Fruit fly (Drosophila melanogaster): Measurements from ENCODE around the gene TTLL4A.

DNA sequence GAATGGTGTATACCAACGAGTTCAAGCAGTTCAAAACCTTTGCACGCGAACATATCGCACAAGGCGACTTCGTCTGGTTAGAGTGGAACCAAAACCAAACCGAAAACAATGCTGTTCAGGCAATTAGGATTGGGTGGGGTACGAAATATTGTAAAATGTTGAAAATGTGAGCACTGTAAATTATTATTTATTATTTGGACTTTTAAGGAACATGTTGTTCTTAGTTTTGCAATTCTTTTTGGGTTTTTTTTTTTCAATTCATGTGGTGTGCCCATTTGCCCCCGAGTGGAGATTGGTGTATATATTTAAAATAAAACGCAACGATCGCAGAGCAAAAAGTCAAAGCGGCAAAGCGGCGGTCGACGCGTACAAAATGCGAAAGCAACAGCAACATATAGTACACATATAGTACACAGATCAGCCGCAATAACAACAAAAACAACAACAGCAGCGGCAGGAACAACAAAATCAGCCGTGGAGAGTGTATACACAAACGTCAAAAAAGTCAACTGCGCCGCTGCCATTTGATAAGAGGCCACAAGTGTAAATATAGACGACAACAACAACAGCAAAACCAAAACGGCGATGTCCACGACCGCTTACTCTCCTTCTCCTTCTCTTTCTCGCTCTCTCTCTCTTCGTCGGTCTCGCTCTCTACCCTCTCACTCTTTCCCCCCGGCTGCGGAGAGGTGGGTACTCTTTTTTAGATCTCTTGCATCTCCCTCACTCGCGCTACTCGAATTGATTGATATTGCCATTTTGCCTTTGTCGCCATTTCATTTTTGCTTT lies 55.7 kb downstream of the TTLL4A start:
- no peak for TF ChIP-seq pan (optimal IDR thresholded peaks at IDR 0.05)
- no peak for TF ChIP-seq psq (optimal IDR thresholded peaks at IDR 0.05)
- TF ChIP-seq usp (GFP tag; optimal IDR thresholded peaks at IDR 0.05), result no peak
- TF ChIP-seq Dll (optimal IDR thresholded peaks at IDR 0.05), result peak; percentile 56
- no peak for TF ChIP-seq CG8478 (optimal IDR thresholded peaks at IDR 0.05)

All from whole organism.